Fruit fly (Drosophila melanogaster) whole organism, embryonic: Measurements from ENCODE around the gene CG7497.

Experiments used
- Adf1 ChIP-seq: fragments of 200-800 bp; sonication (Bioruptor generic); IDR thresholded peaks from 2 replicates; pipeline ENCODE4 v1.3.6; 2022; ENCODE audit warnings: missing biosample characterization, missing genetic modification characterization
- B-H1 ChIP-seq: fragments of 200-800 bp; sonication (Bioruptor generic); IDR thresholded peaks from 3 replicates; pipeline ENCODE4 v1.3.6; 2022; ENCODE audit warnings: missing biosample characterization, missing genetic modification characterization
- B-H2 ChIP-seq: fragments of 200-800 bp; sonication (Bioruptor generic); optimal IDR thresholded peaks from 2 replicates; lab custom pipeline; 2018; ENCODE audit warnings: missing biosample characterization, mild to moderate bottlenecking, missing genetic modification characterization
- Bteb2 ChIP-seq: fragments of 200-800 bp; sonication (Bioruptor generic); optimal IDR thresholded peaks from 2 replicates; lab custom pipeline; 2016; ENCODE audit warnings: missing biosample characterization, missing genetic modification characterization
- CG10267 ChIP-seq: fragments of 200-800 bp; sonication (Bioruptor generic); optimal IDR thresholded peaks from 2 replicates; lab custom pipeline; 2018; ENCODE audit warnings: missing biosample characterization, mild to moderate bottlenecking, missing genetic modification characterization, moderate library complexity
- CG11085 ChIP-seq: fragments of 200-800 bp; sonication (Bioruptor generic); IDR thresholded peaks from 2 replicates; pipeline ENCODE4 v1.3.6; 2022; ENCODE audit warnings: missing biosample characterization, missing genetic modification characterization
- CG12155 ChIP-seq: fragments of 200-800 bp; sonication (Bioruptor generic); optimal IDR thresholded peaks from 3 replicates; lab custom pipeline; 2016; ENCODE audit warnings: missing biosample characterization, missing genetic modification characterization
- CG13894 ChIP-seq: fragments of 200-800 bp; sonication (Bioruptor generic); optimal IDR thresholded peaks from 3 replicates; lab custom pipeline; 2018; ENCODE audit warnings: missing biosample characterization, mild to moderate bottlenecking, missing genetic modification characterization, moderate library complexity
- CG1602 ChIP-seq: fragments of 200-800 bp; sonication (Bioruptor generic); optimal IDR thresholded peaks from 3 replicates; lab custom pipeline; 2016; ENCODE audit warnings: missing biosample characterization, missing genetic modification characterization
- CG18011 ChIP-seq: fragments of 200-800 bp; sonication (Bioruptor generic); optimal IDR thresholded peaks from 2 replicates; lab custom pipeline; 2017; ENCODE audit warnings: missing biosample characterization, missing genetic modification characterization, mild to moderate bottlenecking, moderate library complexity, missing genotype
- CG18262 ChIP-seq: fragments of 200-800 bp; optimal IDR thresholded peaks from 3 replicates; lab custom pipeline; 2019; ENCODE audit warnings: missing biosample characterization, mild to moderate bottlenecking, missing genetic modification characterization, moderate library complexity
- CG18476 ChIP-seq: fragments of 200-800 bp; sonication (Bioruptor generic); optimal IDR thresholded peaks from 2 replicates; lab custom pipeline; 2016; ENCODE audit warnings: missing biosample characterization, mild to moderate bottlenecking, missing genetic modification characterization
- CG18619 ChIP-seq: fragments of 200-800 bp; sonication (Bioruptor generic); optimal IDR thresholded peaks from 3 replicates; lab custom pipeline; 2017; ENCODE audit warnings: missing biosample characterization, mild to moderate bottlenecking, missing genetic modification characterization
- CG30431 ChIP-seq: fragments of 200-800 bp; sonication (Bioruptor generic); optimal IDR thresholded peaks from 2 replicates; lab custom pipeline; 2017; ENCODE audit warnings: missing biosample characterization, missing genetic modification characterization
- CG32772 ChIP-seq: fragments of 200-800 bp; sonication (Bioruptor generic); IDR thresholded peaks from 2 replicates; pipeline ENCODE4 v1.3.6; 2022; ENCODE audit warnings: missing biosample characterization, missing genetic modification characterization
- CG33213 ChIP-seq: fragments of 200-800 bp; sonication (Bioruptor generic); optimal IDR thresholded peaks from 3 replicates; lab custom pipeline; 2016; ENCODE audit warnings: missing biosample characterization, missing genetic modification characterization
- CG34376 ChIP-seq: fragments of 200-800 bp; sonication (Bioruptor generic); optimal IDR thresholded peaks from 2 replicates; lab custom pipeline; 2018; ENCODE audit warnings: missing biosample characterization, mild to moderate bottlenecking, missing genetic modification characterization
- CG3726 ChIP-seq: fragments of 200-800 bp; sonication (Bioruptor generic); IDR thresholded peaks from 3 replicates; pipeline ENCODE4, ENCODE4 v1.3.6; 2022; ENCODE audit warnings: missing biosample characterization, missing genetic modification characterization
- CG4707 ChIP-seq: fragments of 200-800 bp; sonication (Bioruptor generic); optimal IDR thresholded peaks from 2 replicates; lab custom pipeline; 2018; ENCODE audit warnings: missing biosample characterization, mild to moderate bottlenecking, missing genetic modification characterization, moderate library complexity
- CG6683 ChIP-seq: fragments of 200-800 bp; sonication (Bioruptor generic); optimal IDR thresholded peaks from 2 replicates; lab custom pipeline; 2017; ENCODE audit warnings: missing biosample characterization, mild to moderate bottlenecking, missing genetic modification characterization, missing genetic modification reagents
- CG6813 ChIP-seq: fragments of 200-800 bp; sonication (Bioruptor generic); optimal IDR thresholded peaks from 2 replicates; lab custom pipeline; 2017; ENCODE audit warnings: missing biosample characterization, missing genetic modification characterization, mild to moderate bottlenecking, moderate library complexity, missing genetic modification reagents
- CG6854 ChIP-seq: fragments of 200-800 bp; sonication (Bioruptor generic); optimal IDR thresholded peaks from 3 replicates; lab custom pipeline; 2017; ENCODE audit warnings: missing biosample characterization, mild to moderate bottlenecking, missing genetic modification characterization
- CG8924 ChIP-seq: fragments of 200-800 bp; optimal IDR thresholded peaks from 3 replicates; lab custom pipeline; 2019; ENCODE audit warnings: missing biosample characterization, mild to moderate bottlenecking, missing genetic modification characterization, moderate library complexity
- Dbx ChIP-seq: fragments of 200-800 bp; sonication (Bioruptor generic); IDR thresholded peaks from 3 replicates; pipeline ENCODE4 v1.3.6; 2022; ENCODE audit warnings: missing biosample characterization, missing genetic modification characterization
- Dek ChIP-seq: fragments of 200-800 bp; sonication (Bioruptor generic); optimal IDR thresholded peaks from 3 replicates; lab custom pipeline; 2019; ENCODE audit warnings: missing biosample characterization, mild to moderate bottlenecking, missing genetic modification characterization, moderate library complexity
- Dip2 ChIP-seq: fragments of 200-800 bp; sonication (Bioruptor generic); IDR thresholded peaks from 2 replicates; pipeline ENCODE4 v1.3.6; 2022; ENCODE audit warnings: missing biosample characterization, missing genetic modification characterization
- Fer1 ChIP-seq: fragments of 200-800 bp; sonication (Bioruptor generic); optimal IDR thresholded peaks from 2 replicates; lab custom pipeline; 2017; ENCODE audit warnings: missing biosample characterization, mild to moderate bottlenecking, missing genetic modification characterization
- Gug ChIP-seq: fragments of 200-800 bp; sonication (Bioruptor generic); IDR thresholded peaks from 4 replicates; pipeline ENCODE4 v1.3.6; 2022; ENCODE audit warnings: missing biosample characterization, missing genetic modification characterization
- Meics ChIP-seq: fragments of 200-800 bp; sonication (Bioruptor generic); optimal IDR thresholded peaks from 2 replicates; lab custom pipeline; 2017; ENCODE audit warnings: missing biosample characterization, mild to moderate bottlenecking, missing genetic modification characterization
- Mes4 ChIP-seq: fragments of 200-800 bp; sonication (Bioruptor generic); optimal IDR thresholded peaks from 2 replicates; lab custom pipeline; 2016; ENCODE audit warnings: missing biosample characterization, missing genetic modification characterization
- Rfx ChIP-seq: fragments of 200-800 bp; sonication (Bioruptor generic); IDR thresholded peaks from 2 replicates; pipeline ENCODE4 v1.3.6; 2022; ENCODE audit warnings: missing biosample characterization, missing genetic modification characterization
- Sry-β ChIP-seq: fragments of 200-800 bp; sonication (Bioruptor generic); optimal IDR thresholded peaks from 2 replicates; lab custom pipeline; 2018; ENCODE audit warnings: missing biosample characterization, mild to moderate bottlenecking, missing genetic modification characterization, moderate library complexity
- ab ChIP-seq: fragments of 200-800 bp; sonication (Bioruptor generic); optimal IDR thresholded peaks from 2 replicates; lab custom pipeline; 2016; ENCODE audit warnings: missing biosample characterization, missing genetic modification characterization
- amos ChIP-seq: fragments of 200-800 bp; sonication (Bioruptor generic); IDR thresholded peaks from 2 replicates; pipeline ENCODE4 v1.3.6; 2022; ENCODE audit warnings: missing biosample characterization, missing genetic modification characterization; ENCODE audit not compliant: partially characterized antibody
- ase ChIP-seq: fragments of 200-800 bp; sonication (Bioruptor generic); IDR thresholded peaks from 3 replicates; pipeline ENCODE4 v1.3.6; 2022; ENCODE audit warnings: missing biosample characterization, missing genetic modification characterization
- chinmo ChIP-seq: fragments of 200-800 bp; sonication (Bioruptor generic); IDR thresholded peaks from 4 replicates; pipeline ENCODE4 v1.3.6; 2022; ENCODE audit warnings: missing biosample characterization, missing genetic modification characterization; ENCODE audit not compliant: partially characterized antibody
- chm ChIP-seq: fragments of 200-800 bp; sonication (Bioruptor generic); IDR thresholded peaks from 2 replicates; pipeline ENCODE4 v1.3.6; 2022; ENCODE audit warnings: missing biosample characterization, missing genetic modification characterization
- corto ChIP-seq: fragments of 200-800 bp; sonication (Bioruptor generic); optimal IDR thresholded peaks from 2 replicates; lab custom pipeline; 2016; ENCODE audit warnings: missing biosample characterization, mild to moderate bottlenecking, missing genetic modification characterization, moderate library complexity
- da ChIP-seq: fragments of 200-800 bp; sonication (Bioruptor generic); optimal IDR thresholded peaks from 2 replicates; lab custom pipeline; 2016; ENCODE audit warnings: missing biosample characterization, missing genetic modification characterization
- dpn ChIP-seq, 2 experiments: fragments of 200-800 bp; sonication (Bioruptor generic); optimal IDR thresholded peaks; 3 replicates each; lab custom pipeline; 2016; ENCODE audit warnings: missing biosample characterization in 2 of 2, missing genetic modification characterization in 2 of 2
- en ChIP-seq: fragments of 200-800 bp; sonication (Bioruptor generic); optimal IDR thresholded peaks from 2 replicates; lab custom pipeline; 2016; ENCODE audit warnings: missing biosample characterization, missing genetic modification characterization
- her ChIP-seq: fragments of 200-800 bp; sonication (Bioruptor generic); optimal IDR thresholded peaks from 2 replicates; lab custom pipeline; 2016; ENCODE audit warnings: missing biosample characterization, missing genetic modification characterization
- maf-S ChIP-seq: fragments of 200-800 bp; sonication (Bioruptor generic); optimal IDR thresholded peaks from 2 replicates; lab custom pipeline; 2016; ENCODE audit warnings: missing biosample characterization, missing genetic modification characterization
- mirr ChIP-seq: fragments of 200-800 bp; sonication (Bioruptor generic); optimal IDR thresholded peaks from 3 replicates; lab custom pipeline; 2018; ENCODE audit warnings: missing biosample characterization, mild to moderate bottlenecking, missing genetic modification characterization
- pfk ChIP-seq: fragments of 200-800 bp; sonication (Bioruptor generic); optimal IDR thresholded peaks from 2 replicates; lab custom pipeline; 2018; ENCODE audit warnings: missing biosample characterization, mild to moderate bottlenecking, missing genetic modification characterization, moderate library complexity
- pho ChIP-seq: fragments of 200-800 bp; sonication (Bioruptor generic); optimal IDR thresholded peaks from 2 replicates; lab custom pipeline; 2016; ENCODE audit warnings: missing biosample characterization, missing genetic modification characterization
- psq ChIP-seq: fragments of 200-800 bp; sonication (Bioruptor generic); optimal IDR thresholded peaks from 2 replicates; lab custom pipeline; 2017; ENCODE audit warnings: missing biosample characterization, missing genetic modification characterization
- seq ChIP-seq: fragments of 200-800 bp; sonication (Bioruptor generic); IDR thresholded peaks from 2 replicates; pipeline ENCODE4 v1.3.6; 2022; ENCODE audit warnings: missing biosample characterization, missing genetic modification characterization
- so ChIP-seq: fragments of 200-800 bp; sonication (Bioruptor generic); IDR thresholded peaks from 3 replicates; pipeline ENCODE4 v1.3.6; 2022; ENCODE audit warnings: missing biosample characterization, missing genetic modification characterization
- sqz ChIP-seq: fragments of 200-800 bp; sonication (Bioruptor generic); optimal IDR thresholded peaks from 3 replicates; lab custom pipeline; 2018; ENCODE audit warnings: missing biosample characterization, mild to moderate bottlenecking, missing genetic modification characterization
- unpg ChIP-seq: fragments of 200-800 bp; sonication (Bioruptor generic); optimal IDR thresholded peaks from 3 replicates; lab custom pipeline; 2018; ENCODE audit warnings: missing biosample characterization, mild to moderate bottlenecking, missing genetic modification characterization, moderate library complexity
- yki ChIP-seq: fragments of >200 bp; optimal IDR thresholded peaks from 3 replicates; lab custom pipeline; 2018

CG7497 gene

DNA sequence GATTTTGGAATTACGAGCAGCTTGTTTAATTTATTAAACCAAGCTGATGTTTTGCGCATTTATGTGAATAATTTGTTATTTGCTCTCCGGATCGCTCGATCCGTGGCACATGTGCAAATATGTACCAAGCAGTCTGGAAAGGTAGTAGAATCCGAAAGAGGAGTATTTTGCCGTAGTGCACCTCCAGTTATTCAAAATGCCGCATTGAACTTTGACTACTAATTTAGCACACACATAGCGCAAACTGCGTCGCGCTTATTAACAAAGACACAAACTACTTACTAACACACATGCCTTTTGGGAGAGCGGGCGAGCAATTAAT is 26.0 kb downstream of the CG7497 start (continued):
- TF ChIP-seq Dip2 (GFP tag; lab: Robert Waterston, UW), result no peak
- no peak for TF ChIP-seq psq (GFP tag; lab: Kevin White, UChicago)
- peak; percentile 59; the same call in 1 of the 2 replicates for TF ChIP-seq chm (GFP tag; lab: Robert Waterston, UW)
- peak; percentile 67 for TF ChIP-seq Fer1 (GFP tag; lab: Kevin White, UChicago)
- peak; percentile 63; the same call in 1 of the 3 replicates for TF ChIP-seq so
- peak; percentile 38; the same call in 1 of the 2 replicates for TF ChIP-seq Adf1 (GFP tag; lab: Robert Waterston, UW)
- no peak for TF ChIP-seq CG18011 (GFP tag; lab: Kevin White, UChicago)
- TF ChIP-seq CG4707 (GFP tag; lab: Kevin White, UChicago), result no peak
- peak; percentile 55; the same call in 1 of the 2 replicates for TF ChIP-seq seq (GFP tag; lab: Robert Waterston, UW)
- TF ChIP-seq pfk (GFP tag; lab: Kevin White, UChicago), result peak; percentile 38
- peak; percentile 33 for TF ChIP-seq Bteb2 (GFP tag; lab: Kevin White, UChicago)
- no peak for TF ChIP-seq B-H1 (GFP tag; lab: Robert Waterston, UW)
- no peak for TF ChIP-seq da (GFP tag; lab: Kevin White, UChicago)
- no peak for TF ChIP-seq CG10267 (tag; lab: Kevin White, UChicago)
- TF ChIP-seq Gug, result no peak
- peak; percentile 62 for TF ChIP-seq pho
- TF ChIP-seq B-H2, result peak; percentile 82
- TF ChIP-seq maf-S (GFP tag; lab: Kevin White, UChicago), result no peak
- peak; percentile 15 for TF ChIP-seq CG6854 (GFP tag; lab: Kevin White, UChicago)
- no peak for TF ChIP-seq yki
- no peak for TF ChIP-seq corto (GFP tag; lab: Kevin White, UChicago)
- no peak for TF ChIP-seq unpg (GFP tag; lab: Kevin White, UChicago)
- peak; percentile 64 for TF ChIP-seq CG6813
- TF ChIP-seq CG1602 (GFP tag; lab: Kevin White, UChicago), result no peak
- 0 out of 3 replicates have a peak, but pooled peaks have one; percentile 47 for TF ChIP-seq Dbx (GFP tag; lab: Robert Waterston, UW)
- no peak for TF ChIP-seq CG18476
- TF ChIP-seq Mes4 (GFP tag; lab: Kevin White, UChicago), result peak; percentile 6
- TF ChIP-seq ab (GFP tag; lab: Kevin White, UChicago), result no peak
- peak; percentile 64 for TF ChIP-seq CG34376
- no peak for TF ChIP-seq CG30431
- TF ChIP-seq CG11085 (GFP tag; lab: Robert Waterston, UW), result 0 out of 2 replicates have a peak, but pooled peaks have one; percentile 6
- peak; percentile 38; the same call in 1 of the 2 replicates for TF ChIP-seq Rfx (GFP tag; lab: Robert Waterston, UW)
- TF ChIP-seq Dek, result peak; percentile 19
- no peak for TF ChIP-seq CG32772 (GFP tag; lab: Robert Waterston, UW)
- no peak for TF ChIP-seq amos
- TF ChIP-seq CG8924 (tag; lab: Kevin White, UChicago), result no peak
- no peak for TF ChIP-seq CG18262 (tag; lab: Kevin White, UChicago)
- TF ChIP-seq chinmo, result peak; percentile 78; the same call in 1 of the 4 replicates
- no peak for TF ChIP-seq en
- TF ChIP-seq CG13894 (tag; lab: Kevin White, UChicago), result peak; percentile 84
- TF ChIP-seq CG3726 (GFP tag; lab: Robert Waterston, UW), result no peak
- TF ChIP-seq mirr, result peak; percentile 79
- TF ChIP-seq ase, result no peak
- peak; percentile 27 for TF ChIP-seq her
- TF ChIP-seq dpn (GFP tag; optimal IDR thresholded peaks at IDR 0.05; lab: Kevin White, UChicago), result peak in 1 of 2 experiments; percentile 34
- TF ChIP-seq CG12155 (GFP tag; lab: Kevin White, UChicago), result no peak
- TF ChIP-seq CG6683 (GFP tag; lab: Kevin White, UChicago), result peak; percentile 2
- peak; percentile 20 for TF ChIP-seq CG18619 (GFP tag; lab: Kevin White, UChicago)
- peak; percentile 73 for TF ChIP-seq CG33213 (GFP tag; lab: Kevin White, UChicago)
- TF ChIP-seq sqz (GFP tag; lab: Kevin White, UChicago), result no peak
- TF ChIP-seq Sry-β (GFP tag; lab: Kevin White, UChicago), result no peak
- peak; percentile 63 for TF ChIP-seq Meics (GFP tag; lab: Kevin White, UChicago)
